Worm (Caenorhabditis elegans) whole organism, early embryonic: ENCODE results near the gene C36E8.4.

Experiments used
- B0310.2 ChIP-seq: sonication (generic microtip); optimal IDR thresholded peaks from 2 replicates; lab custom pipeline; 2016; ENCODE audit warnings: mild to moderate bottlenecking, missing genetic modification characterization, missing compliant biosample characterization
- F13C5.2 ChIP-seq: sonication (generic microtip); optimal IDR thresholded peaks from 2 replicates; lab custom pipeline; 2017; ENCODE audit warnings: mild to moderate bottlenecking, missing genetic modification characterization, inconsistent platforms, missing compliant biosample characterization
- aly-1 ChIP-seq: sonication (generic microtip); optimal IDR thresholded peaks from 2 replicates; lab custom pipeline; 2016; ENCODE audit warnings: missing genetic modification characterization, missing compliant biosample characterization
- ama-1 ChIP-seq: fragments of 150-350 bp; optimal IDR thresholded peaks from 2 replicates; lab custom pipeline; 2014
- ceh-13 ChIP-seq: fragments of 200-800 bp; sonication (Bioruptor generic); optimal IDR thresholded peaks from 2 replicates; lab custom pipeline; 2018; ENCODE audit warnings: mild to moderate bottlenecking, missing genetic modification characterization, missing compliant biosample characterization
- ceh-36 ChIP-seq: sonication (generic microtip); optimal IDR thresholded peaks from 2 replicates; lab custom pipeline; 2016; ENCODE audit warnings: missing genetic modification characterization, inconsistent platforms, missing compliant biosample characterization
- ets-7 ChIP-seq: sonication (generic microtip); optimal IDR thresholded peaks from 2 replicates; lab custom pipeline; 2016; ENCODE audit warnings: missing genotype, missing genetic modification characterization, missing compliant biosample characterization
- flt-1 ChIP-seq: fragments of 200-800 bp; sonication (Bioruptor generic); IDR thresholded peaks from 2 replicates; pipeline ENCODE4 v1.3.6; 2022; ENCODE audit warnings: missing genetic modification characterization, missing compliant biosample characterization
- hmbx-1 ChIP-seq: sonication (generic microtip); optimal IDR thresholded peaks from 2 replicates; lab custom pipeline; 2016; ENCODE audit warnings: mild to moderate bottlenecking, missing genetic modification characterization, missing compliant biosample characterization
- hmg-4 ChIP-seq: fragments of 200-800 bp; sonication (Bioruptor generic); optimal IDR thresholded peaks from 2 replicates; lab custom pipeline; 2018; ENCODE audit warnings: mild to moderate bottlenecking, missing genetic modification characterization, missing compliant biosample characterization
- hnd-1 ChIP-seq: sonication (generic microtip); optimal IDR thresholded peaks from 2 replicates; lab custom pipeline; 2016; ENCODE audit warnings: missing genetic modification characterization, missing compliant biosample characterization
- pes-1 ChIP-seq: fragments of 200-800 bp; sonication (Bioruptor generic); IDR thresholded peaks from 2 replicates; pipeline ENCODE4 v1.3.6; 2022; ENCODE audit warnings: missing genetic modification reagents, missing genetic modification characterization, missing compliant biosample characterization
- scrt-1 ChIP-seq: fragments of 200-800 bp; sonication (Bioruptor generic); IDR thresholded peaks from 2 replicates; pipeline ENCODE4 v1.3.6; 2022; ENCODE audit warnings: missing genetic modification characterization, missing compliant biosample characterization
- sea-1 ChIP-seq: fragments of 200-800 bp; sonication (Bioruptor generic); conservative IDR thresholded peaks from 2 replicates; pipeline ENCODE4 v1.3.6; 2022; ENCODE audit warnings: missing genetic modification characterization, missing compliant biosample characterization
- tbx-11 ChIP-seq: fragments of 200-800 bp; sonication (Bioruptor generic); IDR thresholded peaks from 2 replicates; pipeline ENCODE4 v1.3.6; 2022; ENCODE audit warnings: missing genetic modification characterization, missing compliant biosample characterization
- tbx-37 ChIP-seq: fragments of 200-800 bp; sonication (Bioruptor generic); conservative IDR thresholded peaks from 2 replicates; pipeline ENCODE4 v1.3.6; 2022; ENCODE audit warnings: missing genetic modification reagents, missing genetic modification characterization, missing compliant biosample characterization
- tra-4 ChIP-seq: sonication (generic microtip); optimal IDR thresholded peaks from 2 replicates; lab custom pipeline; 2017; ENCODE audit warnings: missing genetic modification characterization, missing compliant biosample characterization

Gene C36E8.4

ce11 chrIII:3991362-3991761 lies 20.8 kb upstream of the C36E8.4 start:
- TF ChIP-seq ceh-13: no peak
- no peak for TF ChIP-seq tbx-37 (GFP tag; lab: Robert Waterston, UW)
- no peak for TF ChIP-seq scrt-1 (GFP tag; lab: Robert Waterston, UW)
- TF ChIP-seq ama-1 (lab: Kevin White, UChicago): no peak
- TF ChIP-seq B0310.2: no peak
- no peak for TF ChIP-seq hnd-1 (tag; lab: Kevin White, UChicago)

DNA sequence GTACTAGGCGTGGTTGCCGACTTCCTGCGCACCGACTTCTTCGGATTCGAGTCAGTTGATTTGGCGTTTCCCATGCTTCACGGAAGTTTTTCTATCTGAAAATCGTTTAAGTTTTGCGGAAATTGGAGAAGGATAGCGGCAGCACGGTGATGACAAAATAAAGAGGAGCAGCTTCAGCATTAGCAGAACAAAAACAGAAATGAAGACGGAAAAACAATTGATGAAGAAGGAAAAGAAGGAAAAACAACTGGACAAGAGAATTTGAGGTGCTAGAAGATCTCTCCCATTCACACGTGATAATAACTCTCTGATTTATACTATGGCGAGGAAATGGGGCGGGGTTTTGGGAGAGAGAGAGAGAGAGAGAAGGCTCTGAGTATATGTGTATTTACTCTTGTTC lies 20.0 kb upstream of the C36E8.4 start, which contains the start of gene glb-11:
Gene glb-11 (minus strand): TSS at position 101 of the 400 bp plus-strand sequence.
- TF ChIP-seq aly-1 (no peak), hmg-4 (GFP tag; lab: Kevin White, UChicago) (no peak), pes-1 (no peak), tbx-11 (GFP tag; lab: Robert Waterston, UW) (no peak), sea-1 (no peak), flt-1 (GFP tag; lab: Robert Waterston, UW) (no peak), tra-4 (tag; lab: Kevin White, UChicago) (no peak), tbx-37 (GFP tag; lab: Robert Waterston, UW) (no peak), ceh-36 (tag; lab: Kevin White, UChicago) (no peak), ama-1 (lab: Kevin White, UChicago) (no peak), hnd-1 (tag; lab: Kevin White, UChicago) (no peak), scrt-1 (GFP tag; lab: Robert Waterston, UW) (no peak), ets-7 (no peak), hmbx-1 (tag; lab: Kevin White, UChicago) (no peak), B0310.2 (no peak), ceh-13 (no peak), F13C5.2 (tag; lab: Kevin White, UChicago) (no peak)

DNA sequence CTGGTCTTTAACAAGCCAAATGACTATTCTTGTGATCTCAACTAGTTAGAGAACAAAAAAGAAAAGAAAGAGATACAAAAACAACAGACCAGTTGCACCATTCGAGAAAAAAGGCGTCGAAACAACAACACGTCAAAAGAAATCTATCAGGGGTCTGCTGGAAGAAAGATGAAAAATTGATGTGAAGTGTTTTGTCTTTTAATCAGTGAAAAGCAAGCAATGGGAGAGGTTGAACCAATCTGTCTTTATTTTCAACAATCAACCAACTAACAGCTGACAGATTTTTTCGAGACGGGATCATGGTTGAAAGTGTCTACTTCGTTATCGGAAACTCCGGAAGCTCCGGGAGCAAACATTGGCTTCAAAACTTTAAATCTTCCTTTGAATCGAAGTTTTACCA lies 17.7 kb upstream of the C36E8.4 start:
- TF ChIP-seq hmg-4 (GFP tag; lab: Kevin White, UChicago) (no peak), tbx-11 (GFP tag; lab: Robert Waterston, UW) (no peak), hnd-1 (tag; lab: Kevin White, UChicago) (no peak), ceh-13 (no peak), flt-1 (GFP tag; lab: Robert Waterston, UW) (no peak), tra-4 (tag; lab: Kevin White, UChicago) (no peak), pes-1 (no peak), hmbx-1 (tag; lab: Kevin White, UChicago) (no peak), ets-7 (no peak), aly-1 (no peak), sea-1 (no peak)

DNA sequence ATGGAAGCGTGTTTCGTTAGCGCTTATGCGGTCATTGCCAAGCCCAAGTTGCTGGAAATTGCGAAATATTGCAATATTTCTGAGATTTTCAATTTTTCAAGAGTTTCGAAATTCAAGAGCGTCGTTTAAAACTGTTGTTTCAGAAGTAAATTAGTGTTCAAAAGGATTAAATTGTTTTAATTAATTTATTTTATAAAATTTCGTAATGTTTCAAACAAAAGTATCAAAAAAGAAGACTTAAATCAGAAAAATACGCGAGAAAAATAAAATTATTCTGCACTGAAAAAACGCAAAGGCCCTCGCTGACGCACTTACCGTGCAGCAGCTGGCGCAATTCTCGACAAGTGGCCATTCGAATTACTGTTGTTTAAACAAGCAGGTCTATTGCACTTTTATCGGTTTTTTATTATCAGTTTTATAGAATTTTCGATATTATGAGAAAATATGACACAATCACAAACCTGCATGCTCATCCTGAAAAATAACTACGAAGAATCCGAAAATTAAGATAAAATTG lies 8.0 kb upstream of the C36E8.4 start, which contains the start of gene tif-1A:
Gene tif-1A (minus strand): TSS at position 51 of the 517 bp plus-strand sequence.
- TF ChIP-seq flt-1 (GFP tag; lab: Robert Waterston, UW) (no peak), ama-1 (lab: Kevin White, UChicago) (no peak), hnd-1 (tag; lab: Kevin White, UChicago) (no peak), sea-1 (0 out of 2 replicates have a peak, but pooled peaks have one; percentile 35), aly-1 (no peak), pes-1 (0 out of 2 replicates have a peak, but pooled peaks have one; percentile 41), ceh-36 (tag; lab: Kevin White, UChicago) (peak; percentile 14), hmg-4 (GFP tag; lab: Kevin White, UChicago) (no peak), F13C5.2 (tag; lab: Kevin White, UChicago) (peak; percentile 85), tbx-11 (GFP tag; lab: Robert Waterston, UW) (0 out of 2 replicates have a peak, but pooled peaks have one; percentile 33)

- TF ChIP-seq ceh-13 (no peak), tbx-11 (GFP tag; lab: Robert Waterston, UW) (no peak), hmbx-1 (tag; lab: Kevin White, UChicago) (no peak), B0310.2 (no peak), aly-1 (no peak), ets-7 (no peak), tbx-37 (GFP tag; lab: Robert Waterston, UW) (no peak), pes-1 (no peak), hnd-1 (tag; lab: Kevin White, UChicago) (no peak), sea-1 (no peak), ceh-36 (tag; lab: Kevin White, UChicago) (no peak), tra-4 (tag; lab: Kevin White, UChicago) (no peak), flt-1 (GFP tag; lab: Robert Waterston, UW) (no peak), hmg-4 (GFP tag; lab: Kevin White, UChicago) (no peak)
Observed at ce11 chrIII:4005446-4006192, 6.5 kb upstream of the C36E8.4 start, which contains the start of gene pxd-1. TSS of gene pxd-1 (plus strand) at chrIII:4006142.

ce11 chrIII:4007017-4007416 lies 5.1 kb upstream of the C36E8.4 start:
- TF ChIP-seq ets-7: no peak
- TF ChIP-seq hmg-4 (GFP tag; lab: Kevin White, UChicago): no peak
- TF ChIP-seq ama-1 (lab: Kevin White, UChicago): no peak
- TF ChIP-seq aly-1: no peak
- no peak for TF ChIP-seq tbx-11 (GFP tag; lab: Robert Waterston, UW)
- TF ChIP-seq tbx-37 (GFP tag; lab: Robert Waterston, UW): no peak
- no peak for TF ChIP-seq flt-1 (GFP tag; lab: Robert Waterston, UW)
- no peak for TF ChIP-seq ceh-36 (tag; lab: Kevin White, UChicago)
- TF ChIP-seq hnd-1 (tag; lab: Kevin White, UChicago): no peak
- no peak for TF ChIP-seq pes-1
- no peak for TF ChIP-seq scrt-1 (GFP tag; lab: Robert Waterston, UW)
- TF ChIP-seq F13C5.2 (tag; lab: Kevin White, UChicago): no peak
- TF ChIP-seq hmbx-1 (tag; lab: Kevin White, UChicago): no peak
- no peak for TF ChIP-seq B0310.2
- TF ChIP-seq tra-4 (tag; lab: Kevin White, UChicago): no peak
- TF ChIP-seq sea-1: no peak
- no peak for TF ChIP-seq ceh-13

DNA sequence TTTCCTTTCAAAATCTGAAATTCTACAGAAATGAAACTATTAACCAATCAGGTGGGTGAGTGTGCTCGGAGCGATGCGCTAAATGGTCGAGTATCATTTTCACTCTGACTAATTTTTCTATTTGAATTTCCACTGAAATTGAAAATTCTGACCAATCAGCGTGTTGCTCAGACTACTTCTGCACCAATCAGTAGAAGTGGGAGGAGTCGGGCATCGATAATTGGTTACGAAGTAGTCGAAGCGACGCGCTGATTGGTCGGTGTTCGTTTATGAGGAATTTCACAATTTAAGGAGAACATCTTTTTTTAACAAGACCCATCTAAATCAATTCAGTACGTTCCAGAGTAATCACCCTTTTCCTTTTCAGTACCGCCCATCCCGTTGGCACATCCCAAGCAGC lies 3.0 kb upstream of the C36E8.4 start:
- TF ChIP-seq ceh-13: no peak
- no peak for TF ChIP-seq aly-1
